Worm (Caenorhabditis elegans): Measurements from ENCODE around the gene T14B4.1.

Gene T14B4.1

DNA sequence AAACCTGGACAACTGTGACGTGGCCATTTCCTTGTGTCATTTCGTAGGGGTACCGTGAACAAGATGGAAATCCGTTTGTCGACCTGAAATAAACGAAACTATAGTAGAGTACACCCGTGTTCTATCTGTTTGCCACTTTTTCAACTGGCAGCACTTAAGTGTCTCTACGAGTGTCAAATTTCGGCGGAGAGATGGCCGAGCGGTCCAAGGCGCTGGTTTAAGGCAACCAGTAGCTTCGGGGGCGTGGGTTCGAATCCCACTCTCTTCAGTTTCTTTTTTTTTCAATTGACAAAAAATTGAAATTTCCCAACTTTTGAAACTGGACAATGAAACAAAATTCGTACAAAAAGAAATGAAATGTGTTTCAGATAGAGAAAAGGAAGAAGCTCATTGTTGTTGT, 15.1 kb upstream of the T14B4.1 start (continued):
- TF ChIP-seq aha-1 (tag), result no peak
- peak; percentile 21 for TF ChIP-seq spr-1 (tag; optimal IDR thresholded peaks at IDR 0.05)
- 0 out of 2 replicates have a peak, but pooled peaks have one; percentile 18 for TF ChIP-seq nhr-42 (GFP tag; IDR thresholded peaks at IDR 0.05)
- peak; percentile 43 for TF ChIP-seq dmd-6 (GFP tag; IDR thresholded peaks at IDR 0.05)
- TF ChIP-seq tra-1 (GFP tag; IDR thresholded peaks at IDR 0.05), result 0 out of 2 replicates have a peak, but pooled peaks have one; percentile 33
- TF ChIP-seq hif-1 (tag; optimal IDR thresholded peaks at IDR 0.05), result peak in 1 of 2 experiments; percentile 4

DNA sequence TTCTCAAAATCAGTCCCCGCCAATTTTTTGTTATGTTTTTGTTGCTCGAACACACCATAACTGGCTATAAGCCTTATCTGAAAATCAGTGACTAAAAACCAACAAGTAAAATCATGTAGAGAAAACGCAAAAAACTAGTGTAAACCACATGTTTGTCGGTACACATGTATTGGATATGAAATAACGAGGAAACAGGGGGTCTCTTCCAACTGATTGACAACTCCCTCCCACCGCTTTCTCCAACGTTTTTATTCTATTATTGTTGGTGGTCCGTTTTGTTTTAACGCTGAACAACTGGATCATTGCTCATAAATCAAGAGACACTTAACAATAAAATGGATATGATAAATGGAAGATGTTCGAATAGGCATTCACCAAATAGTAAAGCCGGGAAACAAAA, 9.9 kb upstream of the T14B4.1 start:
- TF ChIP-seq set-16 (GFP tag; IDR thresholded peaks at IDR 0.05), result no peak
- TF ChIP-seq vab-7 (GFP tag; IDR thresholded peaks at IDR 0.05), result no peak
- TF ChIP-seq unc-62 (GFP tag; optimal IDR thresholded peaks at IDR 0.05 in 1 of 2), result peak in 1 of 2 experiments; percentile 69
- TF ChIP-seq unc-62 (tag; optimal IDR thresholded peaks at IDR 0.05), result no peak
- no peak for TF ChIP-seq sdz-12 (GFP tag; optimal IDR thresholded peaks at IDR 0.05)

DNA sequence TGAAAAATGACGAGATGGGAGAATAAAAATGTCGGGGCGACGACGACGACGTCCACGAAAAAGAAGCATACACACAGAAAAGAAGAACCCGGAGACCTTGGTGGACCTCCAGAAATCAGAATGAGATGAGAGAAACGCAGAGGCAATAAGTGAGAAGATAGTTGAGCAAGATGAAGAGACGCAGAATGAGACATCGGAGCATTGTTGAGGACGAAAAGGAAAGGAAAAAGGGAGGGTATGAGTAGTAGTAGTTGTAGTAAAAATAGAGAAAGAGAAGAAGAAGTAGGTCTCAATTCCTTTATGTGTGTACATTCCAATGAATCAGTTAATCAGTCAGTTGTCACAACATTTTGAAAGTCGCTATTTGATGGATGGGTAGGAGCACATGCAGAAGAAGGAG, 7.4 kb upstream of the T14B4.1 start, which contains the start of gene T14B4.8:
Gene T14B4.8 (minus strand): TSS at position 60 of the 400 bp plus-strand sequence.
- TF ChIP-seq zfp-3 (GFP tag; conservative IDR thresholded peaks at IDR 0.05) (no peak), unc-62 (GFP tag; optimal IDR thresholded peaks at IDR 0.05 in 1 of 2) (peak in 1 of 2 experiments; percentile 94), unc-62 (tag; optimal IDR thresholded peaks at IDR 0.05) (no peak), unc-130 (GFP tag; optimal IDR thresholded peaks at IDR 0.05) (no peak), snpc-4 (tag; optimal IDR thresholded peaks at IDR 0.05) (no peak), fkh-10 (GFP tag; optimal IDR thresholded peaks at IDR 0.05) (peak; percentile 22), hmg-1.1 (GFP tag; IDR thresholded peaks at IDR 0.05) (peak; percentile 38; the same call in 1 of the 2 replicates)

DNA sequence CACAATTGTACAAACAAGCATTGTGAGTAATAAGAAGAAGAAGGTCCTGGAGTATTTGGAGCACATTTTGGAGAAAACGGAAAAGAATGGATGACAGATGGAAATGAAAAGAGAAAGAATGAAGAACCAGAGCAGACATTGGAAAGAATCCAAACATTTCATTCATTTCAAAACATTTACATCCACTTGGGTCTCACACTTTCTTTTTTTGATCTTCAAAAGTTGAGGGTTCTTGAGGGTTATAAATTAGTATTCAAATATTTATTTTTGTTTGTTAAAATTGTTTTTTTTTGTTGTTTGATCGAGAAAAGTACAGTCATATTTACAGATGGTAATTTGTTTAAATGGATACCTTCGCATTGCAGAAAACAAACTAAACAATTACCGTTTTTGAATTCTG, 3.0 kb upstream of the T14B4.1 start, which contains the start of gene T14B4.9:
Gene T14B4.9 (minus strand): TSS at position 101 of the 400 bp plus-strand sequence.
- TF ChIP-seq ceh-20 (GFP tag; IDR thresholded peaks at IDR 0.05) (no peak), skn-1 (tag; optimal IDR thresholded peaks at IDR 0.05) (no peak), ztf-11 (tag; optimal IDR thresholded peaks at IDR 0.05) (no peak), madf-5 (GFP tag; IDR thresholded peaks at IDR 0.05) (no peak), hif-1 (tag; optimal IDR thresholded peaks at IDR 0.05) (no peak), nhr-76 (tag; optimal IDR thresholded peaks at IDR 0.05) (no peak), spr-3 (GFP tag; optimal IDR thresholded peaks at IDR 0.05) (no peak), sdz-12 (GFP tag; optimal IDR thresholded peaks at IDR 0.05) (no peak), ama-1 (optimal IDR thresholded peaks at IDR 0.05) (no peak), aha-1 (tag) (no peak), fos-1 (tag; optimal IDR thresholded peaks at IDR 0.05) (no peak), nhr-11 (tag; optimal IDR thresholded peaks at IDR 0.05) (no peak), mdt-29 (GFP tag; IDR thresholded peaks at IDR 0.05) (no peak), F49E8.2 (tag; optimal IDR thresholded peaks at IDR 0.05; ENCODE audit: borderline replicate concordance) (no peak), rbr-2 (tag; optimal IDR thresholded peaks at IDR 0.05) (no peak), zag-1 (tag; optimal IDR thresholded peaks at IDR 0.05) (no peak)

DNA sequence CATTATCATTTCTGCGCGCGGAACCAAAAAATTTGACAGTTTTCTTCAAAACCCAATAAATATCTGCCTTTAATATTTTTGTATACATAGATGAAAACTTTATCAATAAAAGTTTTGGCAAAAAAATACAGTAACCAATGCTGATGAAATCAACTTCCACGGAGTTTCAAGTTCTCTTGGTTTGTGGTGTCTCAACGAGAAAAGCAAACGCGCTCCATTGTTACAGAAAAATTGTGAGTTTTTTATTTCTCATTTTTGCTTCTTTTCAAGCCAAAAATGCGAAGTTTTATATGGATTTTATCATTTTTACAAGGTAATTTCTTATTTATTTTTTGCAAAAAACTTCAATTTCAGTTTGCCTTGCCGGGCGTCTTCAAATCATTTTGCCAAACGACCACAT, 2.0 kb upstream of the T14B4.1 start, which contains the start of gene T14B4.3:
Gene T14B4.3 (plus strand): TSS at position 264 of the 400 bp plus-strand sequence.
- TF ChIP-seq dve-1 (tag; optimal IDR thresholded peaks at IDR 0.05; ENCODE audit: insufficient read depth) (peak; percentile 61), lin-38 (GFP tag; IDR thresholded peaks at IDR 0.05) (peak; percentile 97), hlh-30 (tag; optimal IDR thresholded peaks at IDR 0.05; ENCODE audit: insufficient read depth) (peak; percentile 30), Y5F2A.4 (GFP tag; optimal IDR thresholded peaks at IDR 0.05) (no peak), hif-1 (tag; optimal IDR thresholded peaks at IDR 0.05) (peak in 1 of 2 experiments; percentile 77), ces-1 (GFP tag; optimal IDR thresholded peaks at IDR 0.05) (no peak), nhr-6 (tag; optimal IDR thresholded peaks at IDR 0.05) (peak; percentile 75), mep-1 (tag; optimal IDR thresholded peaks at IDR 0.05) (peak; percentile 73), lsy-2 (tag; optimal IDR thresholded peaks at IDR 0.05) (peak in 1 of 2 experiments; percentile 88), nhr-77 (tag; optimal IDR thresholded peaks at IDR 0.05) (peak; percentile 77), Y75B8A.6 (GFP tag; IDR thresholded peaks at IDR 0.05) (no peak), nhr-28 (tag; optimal IDR thresholded peaks at IDR 0.05) (peak; percentile 59), ZK337.2 (GFP tag; IDR thresholded peaks at IDR 0.05) (no peak), lin-13 (GFP tag; optimal IDR thresholded peaks at IDR 0.05) (peak; percentile 14), unc-130 (GFP tag; optimal IDR thresholded peaks at IDR 0.05) (peak; percentile 76), unc-62 (GFP tag; optimal IDR thresholded peaks at IDR 0.05 in 1 of 2) (no peak), unc-62 (tag; optimal IDR thresholded peaks at IDR 0.05) (no peak), lin-29 (GFP tag; IDR thresholded peaks at IDR 0.05) (no peak), F26F4.8 (GFP tag; conservative IDR thresholded peaks at IDR 0.05) (no peak), mes-2 (tag; optimal IDR thresholded peaks at IDR 0.05; ENCODE audit: poor library complexity, severe bottlenecking) (peak; percentile 94)

Measured in whole organism, L4 larva.